Fruit fly (Drosophila melanogaster) whole organism, embryonic: Measurements from ENCODE around the gene CG4576.

Experiments
- Abd-B ChIP-seq: fragments of 200-800 bp; sonication (Bioruptor generic); optimal IDR thresholded peaks from 2 replicates; lab custom pipeline; 2018; ENCODE audit warnings: missing biosample characterization, mild to moderate bottlenecking, missing genetic modification characterization, moderate library complexity
- Ada2b ChIP-seq: fragments of 200-800 bp; sonication (Bioruptor generic); IDR thresholded peaks from 2 replicates; pipeline ENCODE4 v1.3.6; 2022; ENCODE audit warnings: missing biosample characterization, missing genetic modification characterization
- CG10543 ChIP-seq: fragments of 200-800 bp; sonication (Bioruptor generic); optimal IDR thresholded peaks from 3 replicates; lab custom pipeline; 2017; ENCODE audit warnings: missing biosample characterization, mild to moderate bottlenecking, missing genetic modification characterization, moderate library complexity
- CG13287 ChIP-seq: fragments of 200-800 bp; sonication (Bioruptor generic); IDR thresholded peaks from 2 replicates; pipeline ENCODE4 v1.3.6; 2022; ENCODE audit warnings: missing biosample characterization, missing genetic modification characterization; ENCODE audit not compliant: partially characterized antibody
- CG13894 ChIP-seq: fragments of 200-800 bp; sonication (Bioruptor generic); optimal IDR thresholded peaks from 3 replicates; lab custom pipeline; 2018; ENCODE audit warnings: missing biosample characterization, mild to moderate bottlenecking, missing genetic modification characterization, moderate library complexity
- CG14710 ChIP-seq: fragments of 200-800 bp; sonication (Bioruptor generic); optimal IDR thresholded peaks from 3 replicates; lab custom pipeline; 2019; ENCODE audit warnings: missing biosample characterization, mild to moderate bottlenecking, missing genetic modification characterization, moderate library complexity
- CG15479 ChIP-seq: fragments of 200-800 bp; sonication (Bioruptor generic); optimal IDR thresholded peaks from 3 replicates; lab custom pipeline; 2019; ENCODE audit warnings: missing biosample characterization, mild to moderate bottlenecking, missing genetic modification characterization, moderate library complexity
- CG16813 ChIP-seq: fragments of 200-800 bp; sonication (Bioruptor generic); IDR thresholded peaks from 3 replicates; pipeline ENCODE4 v1.3.6; 2022; ENCODE audit warnings: missing biosample characterization, missing genetic modification characterization; ENCODE audit not compliant: partially characterized antibody
- CG17802 ChIP-seq: fragments of 200-800 bp; sonication (Bioruptor generic); optimal IDR thresholded peaks from 2 replicates; lab custom pipeline; 2018; ENCODE audit warnings: missing biosample characterization, mild to moderate bottlenecking, missing genetic modification characterization, moderate library complexity
- CG17829 ChIP-seq: fragments of 200-800 bp; optimal IDR thresholded peaks from 2 replicates; lab custom pipeline; 2019; ENCODE audit warnings: missing biosample characterization, mild to moderate bottlenecking, missing genetic modification characterization, moderate library complexity
- CG18764 ChIP-seq: fragments of 200-800 bp; sonication (Bioruptor generic); optimal IDR thresholded peaks from 3 replicates; lab custom pipeline; 2016; ENCODE audit warnings: missing biosample characterization, missing genetic modification characterization
- CG31441 ChIP-seq: fragments of 200-800 bp; sonication (Bioruptor generic); IDR thresholded peaks from 2 replicates; pipeline ENCODE4 v1.3.6; 2022; ENCODE audit warnings: missing biosample characterization, missing genetic modification characterization
- CG32772 ChIP-seq: fragments of 200-800 bp; sonication (Bioruptor generic); IDR thresholded peaks from 2 replicates; pipeline ENCODE4 v1.3.6; 2022; ENCODE audit warnings: missing biosample characterization, missing genetic modification characterization
- CG34224 ChIP-seq: fragments of 200-800 bp; sonication (Bioruptor generic); IDR thresholded peaks from 3 replicates; pipeline ENCODE4 v1.3.6; 2022; ENCODE audit warnings: missing biosample characterization, missing genetic modification characterization; ENCODE audit not compliant: partially characterized antibody
- CG4404 ChIP-seq: fragments of 200-800 bp; sonication (Bioruptor generic); IDR thresholded peaks from 2 replicates; pipeline ENCODE4 v1.3.6; 2022; ENCODE audit warnings: missing biosample characterization, missing genetic modification characterization
- CG4820 ChIP-seq: fragments of 200-800 bp; sonication (Bioruptor generic); optimal IDR thresholded peaks from 3 replicates; lab custom pipeline; 2016; ENCODE audit warnings: missing biosample characterization, missing genetic modification characterization
- CG6254 ChIP-seq: fragments of 200-800 bp; sonication (Bioruptor generic); optimal IDR thresholded peaks from 3 replicates; lab custom pipeline; 2017; ENCODE audit warnings: mild to moderate bottlenecking, missing biosample characterization, missing genetic modification reagents, missing genetic modification characterization
- CG8089 ChIP-seq: fragments of 200-800 bp; sonication (Bioruptor generic); optimal IDR thresholded peaks from 3 replicates; lab custom pipeline; 2016; ENCODE audit warnings: missing biosample characterization, missing genetic modification characterization
- CG8281 ChIP-seq: fragments of 200-800 bp; sonication (Bioruptor generic); optimal IDR thresholded peaks from 2 replicates; lab custom pipeline; 2018; ENCODE audit warnings: missing biosample characterization, mild to moderate bottlenecking, missing genetic modification characterization, moderate library complexity
- CG9727 ChIP-seq: fragments of 200-800 bp; sonication (Bioruptor generic); optimal IDR thresholded peaks from 3 replicates; lab custom pipeline; 2017; ENCODE audit warnings: missing biosample characterization, mild to moderate bottlenecking, missing genetic modification characterization
- CHES-1-like ChIP-seq: fragments of 200-800 bp; sonication (Bioruptor generic); optimal IDR thresholded peaks from 2 replicates; lab custom pipeline; 2016; ENCODE audit warnings: missing biosample characterization, missing genetic modification characterization
- Dbx ChIP-seq: fragments of 200-800 bp; sonication (Bioruptor generic); IDR thresholded peaks from 3 replicates; pipeline ENCODE4 v1.3.6; 2022; ENCODE audit warnings: missing biosample characterization, missing genetic modification characterization
- Doc3 ChIP-seq: fragments of 200-800 bp; sonication (Bioruptor generic); IDR thresholded peaks from 3 replicates; pipeline ENCODE4 v1.3.6; 2022; ENCODE audit warnings: missing biosample characterization, missing genetic modification characterization; ENCODE audit not compliant: partially characterized antibody
- E2f1 ChIP-seq: fragments of 200-800 bp; sonication (Bioruptor generic); IDR thresholded peaks from 2 replicates; pipeline ENCODE4 v1.3.6; 2022; ENCODE audit warnings: missing biosample characterization, missing genetic modification characterization
- E2f2 ChIP-seq: fragments of 200-800 bp; sonication (Bioruptor generic); IDR thresholded peaks from 2 replicates; pipeline ENCODE4 v1.3.6; 2022; ENCODE audit warnings: missing biosample characterization, missing genetic modification characterization
- HLH4C ChIP-seq: fragments of 200-800 bp; sonication (Bioruptor generic); IDR thresholded peaks from 3 replicates; pipeline ENCODE4 v1.3.6; 2022; ENCODE audit warnings: missing biosample characterization, missing genetic modification characterization; ENCODE audit not compliant: partially characterized antibody
- HmgZ ChIP-seq: fragments of 200-800 bp; sonication (Bioruptor generic); optimal IDR thresholded peaks from 2 replicates; lab custom pipeline; 2018; ENCODE audit warnings: missing biosample characterization, mild to moderate bottlenecking, missing genetic modification characterization
- Hmr ChIP-seq: fragments of 200-800 bp; sonication (Bioruptor generic); optimal IDR thresholded peaks from 3 replicates; lab custom pipeline; 2017; ENCODE audit warnings: mild to moderate bottlenecking, missing biosample characterization, missing genetic modification reagents, missing genetic modification characterization
- Hmx ChIP-seq: fragments of 200-800 bp; sonication (Bioruptor generic); optimal IDR thresholded peaks from 2 replicates; lab custom pipeline; 2016; ENCODE audit warnings: missing biosample characterization, missing genetic modification characterization
- Hr51 ChIP-seq, 2 experiments: fragments of 200-800 bp; sonication (Bioruptor generic); optimal IDR thresholded peaks; 2 replicates in 1 of 2; 3 replicates in 1 of 2; lab custom pipeline; 2016 to 2018; ENCODE audit warnings: missing biosample characterization in 2 of 2, missing genetic modification characterization in 2 of 2, mild to moderate bottlenecking in 1 of 2, moderate library complexity in 1 of 2
- Jarid2 ChIP-seq: fragments of 200-800 bp; sonication (Bioruptor generic); optimal IDR thresholded peaks from 3 replicates; lab custom pipeline; 2017; ENCODE audit warnings: mild to moderate bottlenecking, missing biosample characterization, missing genetic modification reagents, missing genetic modification characterization
- Max ChIP-seq: fragments of 200-800 bp; sonication (Bioruptor generic); optimal IDR thresholded peaks from 2 replicates; lab custom pipeline; 2016; ENCODE audit warnings: missing biosample characterization, mild to moderate bottlenecking, missing genetic modification characterization
- Med ChIP-seq: fragments of 200-800 bp; sonication (Bioruptor generic); peaks from one replicate; lab custom pipeline; 2016; ENCODE audit warnings: missing biosample characterization, missing genetic modification characterization, mild to moderate bottlenecking, inconsistent platforms, moderate library complexity
- NK7.1 ChIP-seq: fragments of 200-800 bp; sonication (Bioruptor generic); optimal IDR thresholded peaks from 3 replicates; lab custom pipeline; 2016; ENCODE audit warnings: missing biosample characterization, missing genetic modification characterization
- Nf-YA ChIP-seq: fragments of 200-800 bp; sonication (Bioruptor generic); IDR thresholded peaks from 2 replicates; pipeline ENCODE4 v1.3.6; 2022; ENCODE audit warnings: missing biosample characterization, missing genetic modification characterization
- Nf-YB ChIP-seq: fragments of 200-800 bp; sonication (Bioruptor generic); optimal IDR thresholded peaks from 3 replicates; lab custom pipeline; 2019; ENCODE audit warnings: missing biosample characterization, mild to moderate bottlenecking, missing genetic modification characterization, moderate library complexity
- Nf-YC ChIP-seq: fragments of 200-800 bp; optimal IDR thresholded peaks from 3 replicates; lab custom pipeline; 2019; ENCODE audit warnings: missing biosample characterization, mild to moderate bottlenecking, missing genetic modification characterization, moderate library complexity
- Side ChIP-seq: fragments of 200-800 bp; sonication (Bioruptor generic); optimal IDR thresholded peaks from 2 replicates; lab custom pipeline; 2016; ENCODE audit warnings: missing biosample characterization, missing genetic modification characterization
- YL-1 ChIP-seq: fragments of 200-800 bp; sonication (Bioruptor generic); optimal IDR thresholded peaks from 3 replicates; lab custom pipeline; 2017; ENCODE audit warnings: missing biosample characterization, mild to moderate bottlenecking, missing genetic modification characterization
- chm ChIP-seq: fragments of 200-800 bp; sonication (Bioruptor generic); IDR thresholded peaks from 2 replicates; pipeline ENCODE4 v1.3.6; 2022; ENCODE audit warnings: missing biosample characterization, missing genetic modification characterization
- gce ChIP-seq: fragments of 200-800 bp; sonication (Bioruptor generic); IDR thresholded peaks from 3 replicates; pipeline ENCODE4 v1.3.6; 2022; ENCODE audit warnings: missing biosample characterization, missing genetic modification characterization
- gem ChIP-seq: fragments of 200-800 bp; sonication (Bioruptor generic); optimal IDR thresholded peaks from 2 replicates; lab custom pipeline; 2019; ENCODE audit warnings: missing biosample characterization, mild to moderate bottlenecking, missing genetic modification characterization, moderate library complexity
- gfzf ChIP-seq: fragments of 200-800 bp; sonication (Bioruptor generic); optimal IDR thresholded peaks from 2 replicates; lab custom pipeline; 2016; ENCODE audit warnings: missing biosample characterization, mild to moderate bottlenecking, missing genetic modification characterization, moderate library complexity
- inv ChIP-seq: fragments of 200-800 bp; sonication (Bioruptor generic); IDR thresholded peaks from 2 replicates; pipeline ENCODE4 v1.3.6; 2022; ENCODE audit warnings: missing biosample characterization, missing genetic modification characterization; ENCODE audit not compliant: partially characterized antibody
- jumu ChIP-seq: fragments of 200-800 bp; sonication (Bioruptor generic); optimal IDR thresholded peaks from 3 replicates; lab custom pipeline; 2016; ENCODE audit warnings: missing biosample characterization, missing genetic modification characterization
- peb ChIP-seq: fragments of 200-800 bp; sonication (Bioruptor generic); IDR thresholded peaks from 2 replicates; pipeline ENCODE4 v1.3.6; 2022; ENCODE audit warnings: missing biosample characterization, missing genetic modification characterization
- row ChIP-seq: fragments of 200-800 bp; sonication (Bioruptor generic); IDR thresholded peaks from 3 replicates; pipeline ENCODE4 v1.3.6; 2022; ENCODE audit warnings: missing biosample characterization, missing genetic modification characterization
- slp2 ChIP-seq: fragments of 200-800 bp; sonication (Bioruptor generic); optimal IDR thresholded peaks from 2 replicates; lab custom pipeline; 2016; ENCODE audit warnings: missing biosample characterization, missing genetic modification characterization
- stwl ChIP-seq: fragments of 200-800 bp; sonication (Bioruptor generic); optimal IDR thresholded peaks from 3 replicates; lab custom pipeline; 2018; ENCODE audit warnings: missing biosample characterization, mild to moderate bottlenecking, missing genetic modification characterization, moderate library complexity
- zfh2 ChIP-seq: fragments of 200-800 bp; sonication (Bioruptor generic); optimal IDR thresholded peaks from 2 replicates; lab custom pipeline; 2016; ENCODE audit warnings: missing biosample characterization, missing genetic modification characterization

CG4576 gene

dm6 chr3R:15857189-15857767 is 31.7 kb downstream of the CG4576 start, which contains the start of gene Hmt-1 (continued):
- TF ChIP-seq Hmx (GFP tag; lab: Kevin White, UChicago) (no peak), CG16813 (GFP tag; lab: Robert Waterston, UW) (peak; percentile 23; the same call in 1 of the 3 replicates), CG8089 (no peak), HLH4C (GFP tag; lab: Robert Waterston, UW) (no peak), row (GFP tag; lab: Robert Waterston, UW) (peak; percentile 67), CG13894 (tag; lab: Kevin White, UChicago) (no peak), Hmr (peak; percentile 8), peb (GFP tag; lab: Robert Waterston, UW) (no peak), CG8281 (tag; lab: Kevin White, UChicago) (no peak), Hr51 (GFP tag; optimal IDR thresholded peaks at IDR 0.05; lab: Kevin White, UChicago) (no peak), gfzf (peak; percentile 91), CG15479 (GFP tag; lab: Kevin White, UChicago) (no peak), Jarid2 (peak; percentile 51), stwl (tag; lab: Kevin White, UChicago) (peak; percentile 52), Nf-YB (GFP tag; lab: Kevin White, UChicago) (peak; percentile 34), E2f2 (GFP tag; lab: Robert Waterston, UW) (peak; percentile 97), CG17829 (tag; lab: Kevin White, UChicago) (peak; percentile 53), CG31441 (GFP tag; lab: Robert Waterston, UW) (no peak), CG18764 (GFP tag; lab: Kevin White, UChicago) (no peak), CHES-1-like (GFP tag; lab: Kevin White, UChicago) (peak; percentile 3), inv (no peak), CG34224 (GFP tag; lab: Robert Waterston, UW) (no peak), CG17802 (no peak), CG10543 (no peak), Doc3 (GFP tag; lab: Robert Waterston, UW) (no peak), CG32772 (no peak), Max (GFP tag; lab: Kevin White, UChicago) (peak; percentile 1), CG14710 (peak; percentile 80), zfh2 (GFP tag; lab: Kevin White, UChicago) (no peak), CG6254 (GFP tag; lab: Kevin White, UChicago) (no peak), Med (peak; percentile 81), E2f1 (no peak), jumu (GFP tag; lab: Kevin White, UChicago) (no peak), Side (GFP tag; lab: Kevin White, UChicago) (no peak), CG13287 (GFP tag; lab: Robert Waterston, UW) (peak; percentile 26), CG4820 (no peak), slp2 (GFP tag; lab: Kevin White, UChicago) (no peak), gce (GFP tag; lab: Robert Waterston, UW) (no peak), CG4404 (GFP tag; lab: Robert Waterston, UW) (no peak), Nf-YA (no peak), chm (GFP tag; lab: Robert Waterston, UW) (no peak), YL-1 (GFP tag; lab: Kevin White, UChicago) (peak; percentile 53), HmgZ (tag; lab: Kevin White, UChicago) (peak; percentile 42), Abd-B (GFP tag; lab: Kevin White, UChicago) (no peak), Ada2b (GFP tag; lab: Robert Waterston, UW) (no peak), Dbx (GFP tag; lab: Robert Waterston, UW) (no peak), gem (tag; lab: Kevin White, UChicago) (no peak), CG9727 (GFP tag; lab: Kevin White, UChicago) (peak; percentile 9), Nf-YC (tag; lab: Kevin White, UChicago) (no peak), NK7.1 (GFP tag; lab: Kevin White, UChicago) (no peak)
